Worm (Caenorhabditis elegans): ENCODE results near the gene F20D6.15.

F20D6.15 gene

ce11 chrV:8183384-8183783, 4.9 kb downstream of the F20D6.15 start, which contains the start of gene srp-8:
srp-8 (plus strand) TSS chrV:8183684.
- TF ChIP-seq ceh-34 (tag; optimal IDR thresholded peaks at IDR 0.05): no peak
- no peak for TF ChIP-seq ceh-22 (tag; optimal IDR thresholded peaks at IDR 0.05)
- TF ChIP-seq pha-2 (tag; optimal IDR thresholded peaks at IDR 0.05): no peak
- no peak for TF ChIP-seq Y22D7AL.16 (tag; optimal IDR thresholded peaks at IDR 0.05)
- TF ChIP-seq sox-4 (tag; optimal IDR thresholded peaks at IDR 0.05): no peak
- TF ChIP-seq ztf-16 (tag; optimal IDR thresholded peaks at IDR 0.05): no peak
- TF ChIP-seq ceh-14 (tag; optimal IDR thresholded peaks at IDR 0.05): no peak
- TF ChIP-seq ceh-31 (tag; optimal IDR thresholded peaks at IDR 0.05): no peak
- no peak for TF ChIP-seq F13H6.1 (tag; optimal IDR thresholded peaks at IDR 0.05)
- TF ChIP-seq sdc-2 (tag; optimal IDR thresholded peaks at IDR 0.05): no peak
- no peak for TF ChIP-seq gmeb-2 (tag; optimal IDR thresholded peaks at IDR 0.05)
- TF ChIP-seq zip-5 (tag; optimal IDR thresholded peaks at IDR 0.05): no peak
- TF ChIP-seq mec-3 (tag; optimal IDR thresholded peaks at IDR 0.05; ENCODE audit: borderline replicate concordance): no peak
- TF ChIP-seq che-1 (tag; optimal IDR thresholded peaks at IDR 0.05): no peak
- no peak for TF ChIP-seq ref-2 (tag; optimal IDR thresholded peaks at IDR 0.05)
- no peak for TF ChIP-seq pha-4 (tag; optimal IDR thresholded peaks at IDR 0.05)
- TF ChIP-seq ceh-24 (tag; optimal IDR thresholded peaks at IDR 0.05): no peak
- TF ChIP-seq K09A11.1 (tag; optimal IDR thresholded peaks at IDR 0.05; ENCODE audit: insufficient read depth): no peak

ce11 chrV:8178914-8179542, 9.2 kb downstream of the F20D6.15 start, which contains the start of gene srp-7:
srp-7 (plus strand) TSS chrV:8179126.
- no peak for TF ChIP-seq F13H6.1 (tag; optimal IDR thresholded peaks at IDR 0.05)
- TF ChIP-seq nfya-1 (tag; optimal IDR thresholded peaks at IDR 0.05): no peak
- TF ChIP-seq tbx-2 (tag; optimal IDR thresholded peaks at IDR 0.05): no peak

- TF ChIP-seq unc-3 (GFP tag; conservative IDR thresholded peaks at IDR 0.05) (no peak), unc-3 (tag; optimal IDR thresholded peaks at IDR 0.05) (no peak), ama-1 (optimal IDR thresholded peaks at IDR 0.05) (no peak), mec-3 (tag; optimal IDR thresholded peaks at IDR 0.05; ENCODE audit: borderline replicate concordance) (no peak), syd-9 (tag; optimal IDR thresholded peaks at IDR 0.05) (no peak), ceh-34 (tag; optimal IDR thresholded peaks at IDR 0.05) (no peak), lim-6 (tag; optimal IDR thresholded peaks at IDR 0.05) (no peak), ceh-48 (tag; optimal IDR thresholded peaks at IDR 0.05) (no peak), ceh-18 (tag; optimal IDR thresholded peaks at IDR 0.05) (no peak), ref-2 (tag; optimal IDR thresholded peaks at IDR 0.05) (no peak), rnt-1 (tag; optimal IDR thresholded peaks at IDR 0.05) (no peak), sox-2 (GFP tag; IDR thresholded peaks at IDR 0.05) (no peak), eyg-1 (tag; optimal IDR thresholded peaks at IDR 0.05) (no peak), nhr-232 (tag; optimal IDR thresholded peaks at IDR 0.05) (no peak), sox-4 (tag; optimal IDR thresholded peaks at IDR 0.05) (no peak), ceh-9 (tag; optimal IDR thresholded peaks at IDR 0.05) (no peak), pros-1 (tag; optimal IDR thresholded peaks at IDR 0.05) (no peak), ceh-19 (GFP tag; optimal IDR thresholded peaks at IDR 0.05) (no peak), tbx-7 (tag; optimal IDR thresholded peaks at IDR 0.05) (no peak), nhr-11 (tag; optimal IDR thresholded peaks at IDR 0.05) (no peak), fkh-10 (GFP tag; optimal IDR thresholded peaks at IDR 0.05) (no peak)
Observed at ce11 chrV:8178279-8178678, 10.0 kb downstream of the F20D6.15 start.

- TF ChIP-seq dmd-4 (tag; optimal IDR thresholded peaks at IDR 0.05; ENCODE audit: borderline replicate concordance) (no peak), nhr-232 (tag; optimal IDR thresholded peaks at IDR 0.05) (no peak), odd-2 (tag; optimal IDR thresholded peaks at IDR 0.05) (no peak), tbx-7 (tag; optimal IDR thresholded peaks at IDR 0.05) (no peak), hlh-8 (tag; optimal IDR thresholded peaks at IDR 0.05) (no peak), unc-55 (GFP tag; optimal IDR thresholded peaks at IDR 0.05) (no peak), sox-4 (tag; optimal IDR thresholded peaks at IDR 0.05) (no peak), ztf-16 (tag; optimal IDR thresholded peaks at IDR 0.05) (no peak), syd-9 (tag; optimal IDR thresholded peaks at IDR 0.05) (no peak), hlh-6 (tag; optimal IDR thresholded peaks at IDR 0.05) (no peak), C08G9.2 (tag; optimal IDR thresholded peaks at IDR 0.05) (no peak), fkh-10 (GFP tag; optimal IDR thresholded peaks at IDR 0.05) (no peak)
Observed at ce11 chrV:8177349-8177748, 10.9 kb downstream of the F20D6.15 start, which contains the start of gene F20D6.9. F20D6.9 (minus strand) TSS chrV:8177449.
